Fruit fly (Drosophila melanogaster): ENCODE results near the gene CG6527.

DNA sequence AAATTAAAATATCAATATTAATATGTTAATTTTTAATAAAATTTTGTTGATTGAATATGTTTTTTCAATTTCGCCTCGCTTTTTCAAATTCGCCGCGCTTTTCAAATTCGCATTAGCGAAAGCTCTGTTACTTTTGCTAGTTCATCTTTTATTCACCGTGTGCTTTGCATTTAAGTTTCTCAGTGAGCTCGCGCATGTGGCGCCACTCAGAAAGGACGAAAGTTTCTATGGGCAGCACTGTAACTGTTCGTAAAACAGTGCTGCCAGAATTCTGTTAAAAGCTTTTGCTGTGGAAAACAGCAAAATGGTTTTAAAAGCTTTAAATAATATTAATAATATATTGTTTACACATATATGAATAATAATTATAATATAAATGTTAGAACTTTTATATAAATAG, 50.9 kb downstream of the CG6527 start:
- TF ChIP-seq CTCF (optimal IDR thresholded peaks at IDR 0.05) (no peak), CG8478 (optimal IDR thresholded peaks at IDR 0.05) (no peak)
